Fruit fly (Drosophila melanogaster) whole organism, embryonic: Measurements from ENCODE around the gene CG31010.

Experiments used
- Ada2b ChIP-seq: fragments of 200-800 bp; sonication (Bioruptor generic); IDR thresholded peaks from 2 replicates; pipeline ENCODE4 v1.3.6; 2022; ENCODE audit warnings: missing biosample characterization, missing genetic modification characterization
- Adf1 ChIP-seq: fragments of 200-800 bp; sonication (Bioruptor generic); IDR thresholded peaks from 2 replicates; pipeline ENCODE4 v1.3.6; 2022; ENCODE audit warnings: missing biosample characterization, missing genetic modification characterization
- Atf6 ChIP-seq: fragments of 200-800 bp; sonication (Bioruptor generic); IDR thresholded peaks from 2 replicates; pipeline ENCODE4 v1.3.6; 2022; ENCODE audit warnings: missing biosample characterization, missing genetic modification characterization
- BEAF-32 ChIP-seq: fragments of 200-800 bp; sonication (Bioruptor generic); optimal IDR thresholded peaks from 3 replicates; lab custom pipeline; 2017; ENCODE audit warnings: missing biosample characterization, missing genetic modification characterization, mild to moderate bottlenecking, moderate library complexity, missing genetic modification reagents
- CG11398 ChIP-seq: fragments of 200-800 bp; sonication (Bioruptor generic); optimal IDR thresholded peaks from 2 replicates; lab custom pipeline; 2016; ENCODE audit warnings: missing biosample characterization, missing genetic modification characterization
- CG15479 ChIP-seq: fragments of 200-800 bp; sonication (Bioruptor generic); optimal IDR thresholded peaks from 3 replicates; lab custom pipeline; 2019; ENCODE audit warnings: missing biosample characterization, mild to moderate bottlenecking, missing genetic modification characterization, moderate library complexity
- CG17802 ChIP-seq: fragments of 200-800 bp; sonication (Bioruptor generic); optimal IDR thresholded peaks from 2 replicates; lab custom pipeline; 2018; ENCODE audit warnings: missing biosample characterization, mild to moderate bottlenecking, missing genetic modification characterization, moderate library complexity
- CG17829 ChIP-seq: fragments of 200-800 bp; optimal IDR thresholded peaks from 2 replicates; lab custom pipeline; 2019; ENCODE audit warnings: missing biosample characterization, mild to moderate bottlenecking, missing genetic modification characterization, moderate library complexity
- CG2712 ChIP-seq: fragments of 200-800 bp; optimal IDR thresholded peaks from 3 replicates; lab custom pipeline; 2019; ENCODE audit warnings: missing biosample characterization, mild to moderate bottlenecking, missing genetic modification characterization, moderate library complexity
- CG31388 ChIP-seq: fragments of 200-800 bp; sonication (Bioruptor generic); optimal IDR thresholded peaks from 2 replicates; lab custom pipeline; 2016; ENCODE audit warnings: missing biosample characterization, missing genetic modification characterization
- CG3995 ChIP-seq: fragments of 200-800 bp; sonication (Bioruptor generic); optimal IDR thresholded peaks from 3 replicates; lab custom pipeline; 2016; ENCODE audit warnings: missing biosample characterization, missing genetic modification characterization
- CG4730 ChIP-seq: fragments of 200-800 bp; sonication (Bioruptor generic); IDR thresholded peaks from 2 replicates; pipeline ENCODE4 v1.3.6; 2022; ENCODE audit warnings: missing biosample characterization, missing genetic modification characterization
- CG6683 ChIP-seq: fragments of 200-800 bp; sonication (Bioruptor generic); optimal IDR thresholded peaks from 2 replicates; lab custom pipeline; 2017; ENCODE audit warnings: missing biosample characterization, mild to moderate bottlenecking, missing genetic modification characterization, missing genetic modification reagents
- CG7271 ChIP-seq: fragments of 200-800 bp; sonication (Bioruptor generic); optimal IDR thresholded peaks from 2 replicates; lab custom pipeline; 2018; ENCODE audit warnings: missing biosample characterization, mild to moderate bottlenecking, missing genetic modification characterization, moderate library complexity
- CG7786 ChIP-seq: fragments of 200-800 bp; sonication (Bioruptor generic); optimal IDR thresholded peaks from 2 replicates; lab custom pipeline; 2016; ENCODE audit warnings: missing biosample characterization, missing genetic modification characterization
- CG9727 ChIP-seq: fragments of 200-800 bp; sonication (Bioruptor generic); optimal IDR thresholded peaks from 3 replicates; lab custom pipeline; 2017; ENCODE audit warnings: missing biosample characterization, mild to moderate bottlenecking, missing genetic modification characterization
- CG9817 ChIP-seq: fragments of 200-800 bp; sonication (Bioruptor generic); optimal IDR thresholded peaks from 2 replicates; lab custom pipeline; 2018; ENCODE audit warnings: missing biosample characterization, mild to moderate bottlenecking, missing genetic modification characterization, moderate library complexity
- CG9876 ChIP-seq: fragments of 200-800 bp; sonication (Bioruptor generic); optimal IDR thresholded peaks from 2 replicates; lab custom pipeline; 2016; ENCODE audit warnings: missing biosample characterization, missing genetic modification characterization
- Dbx ChIP-seq: fragments of 200-800 bp; sonication (Bioruptor generic); IDR thresholded peaks from 3 replicates; pipeline ENCODE4 v1.3.6; 2022; ENCODE audit warnings: missing biosample characterization, missing genetic modification characterization
- Dll ChIP-seq: fragments of 200-800 bp; sonication (Bioruptor generic); IDR thresholded peaks from 4 replicates; pipeline ENCODE4 v1.3.6; 2022; ENCODE audit warnings: missing biosample characterization, missing genetic modification characterization; ENCODE audit not compliant: partially characterized antibody
- Dp ChIP-seq: fragments of 200-800 bp; sonication (Bioruptor generic); optimal IDR thresholded peaks from 2 replicates; lab custom pipeline; 2018; ENCODE audit warnings: missing biosample characterization, mild to moderate bottlenecking, missing genetic modification characterization, moderate library complexity
- Ets65A ChIP-seq: fragments of 200-800 bp; sonication (Bioruptor generic); peaks from one replicate; lab custom pipeline; 2016; ENCODE audit warnings: missing biosample characterization, missing genetic modification characterization
- Mrtf ChIP-seq: fragments of 200-800 bp; sonication (Bioruptor generic); IDR thresholded peaks from 3 replicates; pipeline ENCODE4 v1.3.6; 2022; ENCODE audit warnings: missing biosample characterization, missing genetic modification characterization
- Myb ChIP-seq: fragments of 200-800 bp; sonication (Bioruptor generic); optimal IDR thresholded peaks from 2 replicates; lab custom pipeline; 2016; ENCODE audit warnings: missing biosample characterization, missing genetic modification characterization
- NFAT ChIP-seq: fragments of 200-800 bp; sonication (Bioruptor generic); IDR thresholded peaks from 2 replicates; pipeline ENCODE4 v1.3.6; 2022; ENCODE audit warnings: missing biosample characterization, missing genetic modification characterization
- NfI ChIP-seq: fragments of 200-800 bp; sonication (Bioruptor generic); optimal IDR thresholded peaks from 3 replicates; lab custom pipeline; 2018; ENCODE audit warnings: missing biosample characterization, mild to moderate bottlenecking, missing genetic modification characterization, moderate library complexity
- Sox102F ChIP-seq: fragments of 200-800 bp; sonication (Bioruptor generic); optimal IDR thresholded peaks from 2 replicates; lab custom pipeline; 2018; ENCODE audit warnings: missing biosample characterization, mild to moderate bottlenecking, missing genetic modification characterization, moderate library complexity
- Ssrp ChIP-seq: fragments of 200-800 bp; sonication (Bioruptor generic); optimal IDR thresholded peaks from 2 replicates; lab custom pipeline; 2018; ENCODE audit warnings: missing biosample characterization, mild to moderate bottlenecking, missing genetic modification characterization, moderate library complexity
- TFAM ChIP-seq: fragments of 200-800 bp; sonication (Bioruptor generic); optimal IDR thresholded peaks from 2 replicates; lab custom pipeline; 2017; ENCODE audit warnings: missing biosample characterization, missing genetic modification characterization, inconsistent platforms
- Xbp1 ChIP-seq: fragments of 200-800 bp; sonication (Bioruptor generic); optimal IDR thresholded peaks from 3 replicates; lab custom pipeline; 2016; ENCODE audit warnings: missing biosample characterization, mild to moderate bottlenecking, missing genetic modification characterization
- ara ChIP-seq: fragments of 200-800 bp; sonication (Bioruptor generic); IDR thresholded peaks from 2 replicates; pipeline ENCODE4 v1.3.6; 2022; ENCODE audit warnings: missing biosample characterization, missing genetic modification characterization
- caup ChIP-seq: fragments of 200-800 bp; sonication (Bioruptor generic); optimal IDR thresholded peaks from 3 replicates; lab custom pipeline; 2017; ENCODE audit warnings: missing biosample characterization, mild to moderate bottlenecking, missing genetic modification characterization, moderate library complexity; ENCODE audit not compliant: severe bottlenecking
- dmrt11E ChIP-seq: fragments of 200-800 bp; sonication (Bioruptor generic); optimal IDR thresholded peaks from 3 replicates; lab custom pipeline; 2018; ENCODE audit warnings: missing biosample characterization, mild to moderate bottlenecking, missing genetic modification characterization, moderate library complexity
- en ChIP-seq: fragments of 200-800 bp; sonication (Bioruptor generic); optimal IDR thresholded peaks from 2 replicates; lab custom pipeline; 2016; ENCODE audit warnings: missing biosample characterization, missing genetic modification characterization
- eve ChIP-seq, 2 experiments: fragments of >200 bp; optimal IDR thresholded peaks; 2 replicates each; lab custom pipeline; 2017; ENCODE audit warnings: missing biosample characterization in 2 of 2, missing genetic modification characterization in 2 of 2
- eyg ChIP-seq: fragments of 200-800 bp; sonication (Bioruptor generic); optimal IDR thresholded peaks from 3 replicates; lab custom pipeline; 2016; ENCODE audit warnings: missing biosample characterization, missing genetic modification characterization
- fd102C ChIP-seq: fragments of 200-800 bp; sonication (Bioruptor generic); optimal IDR thresholded peaks from 2 replicates; lab custom pipeline; 2018; ENCODE audit warnings: missing biosample characterization, mild to moderate bottlenecking, missing genetic modification characterization, moderate library complexity
- hb ChIP-seq: fragments of 200-800 bp; sonication (Bioruptor generic); IDR thresholded peaks from 3 replicates; pipeline ENCODE4 v1.3.6; 2022; ENCODE audit warnings: missing biosample characterization, missing genetic modification characterization; ENCODE audit not compliant: partially characterized antibody
- jigr1 ChIP-seq: fragments of 200-800 bp; sonication (Bioruptor generic); IDR thresholded peaks from 3 replicates; pipeline ENCODE4 v1.3.6; 2022; ENCODE audit warnings: missing biosample characterization, missing genetic modification characterization
- ken ChIP-seq: fragments of 200-800 bp; sonication (Bioruptor generic); IDR thresholded peaks from 3 replicates; pipeline ENCODE4 v1.3.6; 2022; ENCODE audit warnings: missing biosample characterization, missing genetic modification characterization
- knrl ChIP-seq: fragments of 200-800 bp; sonication (Bioruptor generic); IDR thresholded peaks from 3 replicates; pipeline ENCODE4 v1.3.6; 2022; ENCODE audit warnings: missing biosample characterization, missing genetic modification characterization; ENCODE audit not compliant: partially characterized antibody
- lab ChIP-seq: fragments of 200-800 bp; sonication (Bioruptor generic); optimal IDR thresholded peaks from 3 replicates; lab custom pipeline; 2017; ENCODE audit warnings: missing biosample characterization, missing genetic modification characterization, mild to moderate bottlenecking, moderate library complexity, missing genetic modification reagents
- org-1 ChIP-seq: fragments of 200-800 bp; sonication (Bioruptor generic); optimal IDR thresholded peaks from 2 replicates; lab custom pipeline; 2017; ENCODE audit warnings: missing biosample characterization, missing genetic modification characterization
- psq ChIP-seq: fragments of 200-800 bp; sonication (Bioruptor generic); optimal IDR thresholded peaks from 2 replicates; lab custom pipeline; 2017; ENCODE audit warnings: missing biosample characterization, missing genetic modification characterization
- repo ChIP-seq: fragments of 200-800 bp; sonication (Bioruptor generic); optimal IDR thresholded peaks from 2 replicates; lab custom pipeline; 2016; ENCODE audit warnings: missing biosample characterization, missing genetic modification characterization
- row ChIP-seq: fragments of 200-800 bp; sonication (Bioruptor generic); IDR thresholded peaks from 3 replicates; pipeline ENCODE4 v1.3.6; 2022; ENCODE audit warnings: missing biosample characterization, missing genetic modification characterization
- salm ChIP-seq: fragments of 200-800 bp; sonication (Bioruptor generic); optimal IDR thresholded peaks from 2 replicates; lab custom pipeline; 2018; ENCODE audit warnings: missing biosample characterization, mild to moderate bottlenecking, missing genetic modification characterization
- sim ChIP-seq: fragments of 200-800 bp; sonication (Bioruptor generic); IDR thresholded peaks from 2 replicates; pipeline ENCODE4 v1.3.6; 2022; ENCODE audit warnings: missing biosample characterization, missing genetic modification characterization
- trh ChIP-seq: fragments of 200-800 bp; sonication (Bioruptor generic); optimal IDR thresholded peaks from 2 replicates; lab custom pipeline; 2016; ENCODE audit warnings: missing biosample characterization, missing genetic modification characterization
- vfl ChIP-seq: fragments of 200-800 bp; sonication (Bioruptor generic); optimal IDR thresholded peaks from 2 replicates; lab custom pipeline; 2016; ENCODE audit warnings: missing biosample characterization, missing genetic modification characterization
- wek ChIP-seq: fragments of 200-800 bp; sonication (Bioruptor generic); optimal IDR thresholded peaks from 3 replicates; lab custom pipeline; 2018; ENCODE audit warnings: missing biosample characterization, mild to moderate bottlenecking, missing genetic modification characterization, moderate library complexity
- zen ChIP-seq: fragments of 200-800 bp; sonication (Bioruptor generic); optimal IDR thresholded peaks from 3 replicates; lab custom pipeline; 2018; ENCODE audit warnings: missing biosample characterization, mild to moderate bottlenecking, missing genetic modification characterization, moderate library complexity

CG31010 gene

DNA sequence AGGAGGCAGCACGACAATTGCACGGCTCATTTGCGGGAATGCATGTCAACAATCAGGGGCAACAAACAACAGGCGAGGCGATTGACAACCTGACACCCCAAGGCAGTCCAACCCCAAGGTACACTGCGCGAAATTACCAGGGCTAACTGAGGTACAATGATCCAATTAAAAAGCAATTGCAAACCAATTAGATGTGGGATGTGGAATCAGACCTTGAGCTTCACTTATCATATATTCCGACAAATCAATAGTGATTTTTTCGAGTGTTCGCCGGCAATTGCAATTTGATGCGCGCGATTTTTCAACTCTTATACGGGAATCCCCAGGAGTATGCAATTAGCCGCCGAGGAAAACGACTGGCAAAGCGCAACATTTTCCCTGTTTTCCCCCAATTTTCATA, 41.1 kb upstream of the CG31010 start (continued):
- TF ChIP-seq eyg (GFP tag; lab: Kevin White, UChicago) (no peak), repo (GFP tag; lab: Kevin White, UChicago) (no peak), CG3995 (GFP tag; lab: Kevin White, UChicago) (no peak), dmrt11E (tag; lab: Kevin White, UChicago) (peak; percentile 36), TFAM (GFP tag; lab: Kevin White, UChicago) (no peak), caup (GFP tag; lab: Kevin White, UChicago) (no peak), Xbp1 (GFP tag; lab: Kevin White, UChicago) (no peak), Sox102F (GFP tag; lab: Kevin White, UChicago) (no peak), CG17802 (no peak), CG9817 (tag; lab: Kevin White, UChicago) (no peak), CG11398 (GFP tag; lab: Kevin White, UChicago) (no peak), CG4730 (no peak), fd102C (GFP tag; lab: Kevin White, UChicago) (no peak), NFAT (no peak), lab (GFP tag; lab: Kevin White, UChicago) (no peak), CG2712 (tag; lab: Kevin White, UChicago) (peak; percentile 33), Ssrp (tag; lab: Kevin White, UChicago) (no peak), CG17829 (tag; lab: Kevin White, UChicago) (peak; percentile 6), psq (GFP tag; lab: Kevin White, UChicago) (no peak), en (GFP tag; lab: Kevin White, UChicago) (no peak), row (GFP tag; lab: Robert Waterston, UW) (0 out of 3 replicates have a peak, but pooled peaks have one; percentile 12), zen (tag; lab: Kevin White, UChicago) (no peak), org-1 (GFP tag; lab: Kevin White, UChicago) (no peak), Myb (GFP tag; lab: Kevin White, UChicago) (no peak), CG9727 (GFP tag; lab: Kevin White, UChicago) (peak; percentile 10), jigr1 (GFP tag; lab: Robert Waterston, UW) (no peak), BEAF-32 (GFP tag; lab: Kevin White, UChicago) (no peak), ken (no peak), Mrtf (GFP tag; lab: Robert Waterston, UW) (0 out of 3 replicates have a peak, but pooled peaks have one; percentile 22), Ada2b (GFP tag; lab: Robert Waterston, UW) (no peak), CG6683 (GFP tag; lab: Kevin White, UChicago) (no peak), Adf1 (no peak), Dp (GFP tag; lab: Kevin White, UChicago) (no peak), eve (GFP tag; optimal IDR thresholded peaks at IDR 0.05; lab: Kevin White, UChicago) (no peak), vfl (GFP tag; lab: Kevin White, UChicago) (no peak), Dll (no peak), CG9876 (GFP tag; lab: Kevin White, UChicago) (no peak), sim (no peak), salm (no peak), trh (GFP tag; lab: Kevin White, UChicago) (no peak), wek (GFP tag; lab: Kevin White, UChicago) (no peak), knrl (GFP tag; lab: Robert Waterston, UW) (no peak), Atf6 (GFP tag; lab: Robert Waterston, UW) (no peak), NfI (GFP tag; lab: Kevin White, UChicago) (no peak), CG7271 (tag; lab: Kevin White, UChicago) (no peak), ara (GFP tag; lab: Robert Waterston, UW) (peak; percentile 64; the same call in 1 of the 2 replicates), Ets65A (GFP tag; lab: Kevin White, UChicago) (peak; percentile 79), CG15479 (GFP tag; lab: Kevin White, UChicago) (no peak), CG7786 (no peak), hb (GFP tag; lab: Robert Waterston, UW) (no peak), Dbx (GFP tag; lab: Robert Waterston, UW) (no peak), CG31388 (no peak)
